Worm (Caenorhabditis elegans): ENCODE results near the gene myo-3.
A peak's percentile ranks its signal among the peaks of the same experiment; 100 is the strongest.

DNA sequence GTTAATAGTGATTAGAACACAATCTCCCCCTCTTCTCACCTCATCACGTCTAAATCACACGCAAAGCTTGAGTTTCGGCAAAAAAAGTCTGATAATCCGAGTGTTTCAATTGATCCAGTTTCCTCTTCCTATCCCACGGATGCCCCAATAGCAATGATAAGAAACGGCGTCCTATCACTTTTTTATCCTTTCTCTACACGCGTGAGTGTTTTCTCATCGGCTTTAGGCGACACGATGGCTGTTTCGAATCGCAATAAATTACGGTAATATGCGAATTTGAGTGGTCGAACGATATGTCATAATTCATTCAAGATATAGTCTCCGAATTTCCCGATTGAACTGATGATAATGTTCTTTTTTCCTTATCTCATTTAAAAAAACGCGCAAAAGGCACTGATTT is 34.7 kb downstream of the myo-3 start:
- no peak for TF ChIP-seq lsy-2 (tag; optimal IDR thresholded peaks at IDR 0.05)
- peak; percentile 0 for TF ChIP-seq elt-1 (tag; optimal IDR thresholded peaks at IDR 0.05; ENCODE audit: borderline replicate concordance, insufficient read depth)
- no peak for TF ChIP-seq nhr-28 (tag; optimal IDR thresholded peaks at IDR 0.05)
